Worm (Caenorhabditis elegans) whole organism, L4 larva: Measurements from ENCODE around the gene ddx-23.

Experiments used
- F37D6.2 ChIP-seq: sonication (generic microtip); optimal IDR thresholded peaks from 2 replicates; lab custom pipeline; 2016; ENCODE audit warnings: mild to moderate bottlenecking, missing genetic modification characterization, missing compliant biosample characterization
- ceh-44 ChIP-seq: fragments of 200-800 bp; sonication (Bioruptor generic); IDR thresholded peaks from 2 replicates; pipeline ENCODE4 v1.3.6; 2022; ENCODE audit warnings: missing genetic modification reagents, missing genetic modification characterization, missing compliant biosample characterization
- ces-1 ChIP-seq: fragments of 150-350 bp; sonication (generic microtip); optimal IDR thresholded peaks from 4 replicates; lab custom pipeline; 2014; ENCODE audit warnings: missing biosample characterization, missing genetic modification reagents, missing genetic modification characterization
- lin-15B ChIP-seq: fragments of 150-350 bp; sonication (generic microtip); optimal IDR thresholded peaks from 3 replicates; lab custom pipeline; 2014; ENCODE audit warnings: missing biosample characterization, missing genetic modification characterization
- madf-5 ChIP-seq, 2 experiments: fragments of 200-800 bp; sonication (Bioruptor generic); IDR thresholded peaks; 2 replicates each; pipeline ENCODE4 v1.3.6; 2022; ENCODE audit warnings: missing compliant biosample characterization in 2 of 2, missing genetic modification characterization in 2 of 2
- mdl-1 ChIP-seq, 2 experiments: fragments of 150-350 bp in 1 of 2; sonication (generic microtip) in 1 of 2; optimal IDR thresholded peaks; 2 replicates each; lab custom pipeline; 2014 to 2017; ENCODE audit warnings: missing biosample characterization in 2 of 2, missing genetic modification characterization in 2 of 2
- nhr-11 ChIP-seq: fragments of 150-350 bp; optimal IDR thresholded peaks from 2 replicates; lab custom pipeline; 2014; ENCODE audit warnings: missing biosample characterization, missing genetic modification characterization
- nhr-25 ChIP-seq: sonication (generic microtip); optimal IDR thresholded peaks from 2 replicates; lab custom pipeline; 2017; ENCODE audit warnings: missing genetic modification characterization, mild to moderate bottlenecking, missing compliant biosample characterization, antibody characterized with exemption, moderate library complexity, borderline replicate concordance; ENCODE audit not compliant: insufficient read depth
- nhr-77 ChIP-seq: fragments of 150-350 bp; optimal IDR thresholded peaks from 2 replicates; lab custom pipeline; 2014; ENCODE audit warnings: missing biosample characterization, missing genetic modification characterization
- snpc-4 ChIP-seq: fragments of 150-350 bp; optimal IDR thresholded peaks from 2 replicates; lab custom pipeline; 2014; ENCODE audit warnings: missing biosample characterization, missing genetic modification characterization
- zag-1 ChIP-seq: fragments of 150-350 bp; optimal IDR thresholded peaks from 2 replicates; lab custom pipeline; 2014; ENCODE audit warnings: missing biosample characterization, missing genetic modification characterization
- ztf-11 ChIP-seq: fragments of 150-350 bp; optimal IDR thresholded peaks from 2 replicates; lab custom pipeline; 2014; ENCODE audit warnings: missing biosample characterization, missing genetic modification characterization

DNA sequence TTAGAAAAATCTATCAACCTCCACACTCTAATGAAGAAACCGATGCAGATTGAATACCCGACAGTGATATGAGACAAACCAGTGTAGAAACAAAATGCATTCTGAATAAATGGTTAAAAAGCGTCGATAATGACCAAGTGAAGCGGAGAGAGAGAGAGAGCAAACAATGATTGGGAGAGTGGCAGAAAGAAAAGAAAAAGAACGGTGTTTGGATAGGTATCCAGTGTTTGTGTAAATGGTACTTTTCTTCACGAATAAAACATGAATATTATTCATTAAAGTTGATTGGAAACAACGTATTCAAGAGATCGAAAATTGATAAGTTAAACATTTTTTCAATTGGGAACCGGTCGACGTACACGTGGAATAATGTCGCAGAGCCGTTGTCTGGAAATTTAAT lies 16.4 kb upstream of the ddx-23 start, which contains the start of gene F01F1.15:
- TF ChIP-seq ceh-44 (GFP tag; lab: Robert Waterston, UW) (no peak), ztf-11 (tag; lab: Kevin White, UChicago) (no peak), zag-1 (tag; lab: Kevin White, UChicago) (no peak), F37D6.2 (tag; lab: Kevin White, UChicago) (no peak), nhr-11 (no peak), snpc-4 (tag; lab: Kevin White, UChicago) (no peak), lin-15B (no peak), madf-5 (GFP tag; IDR thresholded peaks at IDR 0.05; lab: Robert Waterston, UW) (no peak), ces-1 (GFP tag; lab: Kevin White, UChicago) (no peak), mdl-1 (tag; optimal IDR thresholded peaks at IDR 0.05; lab: Kevin White, UChicago) (no peak), nhr-77 (tag; lab: Kevin White, UChicago) (no peak), nhr-25 (tag; lab: Kevin White, UChicago) (no peak)
